Fruit fly (Drosophila melanogaster) whole organism, wandering third instar larva: ENCODE measurements around the gene CG13601.

Experiments used
- Abd-B ChIP-seq: fragments of >200 bp; optimal IDR thresholded peaks from 2 replicates; lab custom pipeline; 2017; ENCODE audit warnings: missing biosample characterization, missing genetic modification characterization
- CG32264 ChIP-seq: fragments of 200-800 bp; sonication (Bioruptor generic); optimal IDR thresholded peaks from 2 replicates; lab custom pipeline; 2016; ENCODE audit warnings: missing biosample characterization, missing genetic modification characterization
- CG9705 ChIP-seq: fragments of 200-800 bp; sonication (Bioruptor generic); optimal IDR thresholded peaks from 2 replicates; lab custom pipeline; 2018; ENCODE audit warnings: missing biosample characterization, mild to moderate bottlenecking, missing genetic modification characterization
- CrebA ChIP-seq: fragments of 200-800 bp; sonication (Bioruptor generic); optimal IDR thresholded peaks from 2 replicates; lab custom pipeline; 2016; ENCODE audit warnings: missing biosample characterization, mild to moderate bottlenecking, missing genetic modification characterization, borderline replicate concordance
- Dfd ChIP-seq: fragments of >200 bp; optimal IDR thresholded peaks from 2 replicates; lab custom pipeline; 2017; ENCODE audit warnings: missing biosample characterization, missing genetic modification characterization
- Dif ChIP-seq: fragments of 200-275, 200-300 bp; sonication (Bioruptor generic); optimal IDR thresholded peaks from 2 replicates; lab custom pipeline; 2018; ENCODE audit warnings: missing biosample characterization, missing genetic modification characterization; ENCODE audit not compliant: partially characterized antibody
- GATAd ChIP-seq: sonication (Bioruptor generic); optimal IDR thresholded peaks from 2 replicates; lab custom pipeline; 2016; ENCODE audit warnings: missing biosample characterization, missing genetic modification characterization
- HLH106 ChIP-seq: fragments of 200-800 bp; optimal IDR thresholded peaks from 3 replicates; lab custom pipeline; 2019; ENCODE audit warnings: missing biosample characterization, mild to moderate bottlenecking, missing genetic modification characterization, moderate library complexity
- Hnf4 ChIP-seq: fragments of 200-800 bp; sonication (Bioruptor generic); optimal IDR thresholded peaks from 2 replicates; lab custom pipeline; 2016; ENCODE audit warnings: missing biosample characterization, mild to moderate bottlenecking, missing genetic modification characterization
- Hr78 ChIP-seq: fragments of >200 bp; optimal IDR thresholded peaks from 2 replicates; lab custom pipeline; 2017; ENCODE audit warnings: missing biosample characterization, missing genetic modification characterization
- Hr83 ChIP-seq: fragments of 200-300 bp; sonication (Bioruptor generic); optimal IDR thresholded peaks from 2 replicates; lab custom pipeline; 2016; ENCODE audit warnings: missing biosample characterization, mild to moderate bottlenecking, missing genetic modification characterization, moderate library complexity; ENCODE audit not compliant: poor library complexity, severe bottlenecking
- Jra ChIP-seq: sonication (Bioruptor generic); optimal IDR thresholded peaks from 2 replicates; lab custom pipeline; 2016; ENCODE audit warnings: missing biosample characterization, missing genetic modification characterization
- Mio ChIP-seq: sonication (Bioruptor generic); optimal IDR thresholded peaks from 2 replicates; lab custom pipeline; 2016; ENCODE audit warnings: missing biosample characterization, missing genetic modification characterization
- Myc ChIP-seq: fragments of >200 bp; optimal IDR thresholded peaks from 2 replicates; lab custom pipeline; 2017
- N ChIP-seq: fragments of >200 bp; optimal IDR thresholded peaks from 2 replicates; lab custom pipeline; 2018; ENCODE audit warnings: missing biosample characterization, missing external identifiers, missing genetic modification characterization
- OdsH ChIP-seq: fragments of 200-800 bp; sonication (Bioruptor generic); optimal IDR thresholded peaks from 2 replicates; lab custom pipeline; 2016; ENCODE audit warnings: missing biosample characterization, mild to moderate bottlenecking, missing genetic modification characterization
- Rel ChIP-seq, 2 experiments: fragments of 200-800 bp; sonication (Bioruptor generic) in 1 of 2; optimal IDR thresholded peaks; 2 replicates in 1 of 2; 3 replicates in 1 of 2; lab custom pipeline; 2016 to 2019; ENCODE audit warnings: mild to moderate bottlenecking in 2 of 2, missing biosample characterization in 2 of 2, missing genetic modification characterization in 2 of 2, moderate library complexity in 1 of 2
- Sp1 ChIP-seq: fragments of 200-800 bp; sonication (Bioruptor generic); optimal IDR thresholded peaks from 3 replicates; lab custom pipeline; 2019; ENCODE audit warnings: missing biosample characterization, mild to moderate bottlenecking, missing genetic modification characterization, moderate library complexity
- Vsx2 ChIP-seq: fragments of 200-300, 225-300 bp; sonication (Bioruptor generic); optimal IDR thresholded peaks from 2 replicates; lab custom pipeline; 2018; ENCODE audit warnings: missing biosample characterization, missing genetic modification characterization; ENCODE audit not compliant: partially characterized antibody
- br ChIP-seq: fragments of 200-800 bp; sonication (Bioruptor generic); optimal IDR thresholded peaks from 2 replicates; lab custom pipeline; 2016; ENCODE audit warnings: missing biosample characterization, missing genetic modification characterization
- brk ChIP-seq: fragments of 200-800 bp; sonication (Bioruptor generic); optimal IDR thresholded peaks from 2 replicates; lab custom pipeline; 2016; ENCODE audit warnings: missing biosample characterization, mild to moderate bottlenecking, missing genetic modification characterization
- dl ChIP-seq, 2 experiments: fragments of 175-275, 200-275 bp in 1 of 2; fragments of 200-275 bp in 1 of 2; sonication (Bioruptor generic); optimal IDR thresholded peaks; lab custom pipeline; 2018; ENCODE audit warnings: mild to moderate bottlenecking in 2 of 2, missing biosample characterization in 2 of 2, missing genetic modification characterization in 2 of 2, moderate library complexity in 2 of 2; ENCODE audit not compliant: partially characterized antibody in 2 of 2, insufficient read depth in 1 of 2
- dmrt93B ChIP-seq: fragments of 200-800 bp; sonication (Bioruptor generic); optimal IDR thresholded peaks from 2 replicates; lab custom pipeline; 2018; ENCODE audit warnings: missing biosample characterization, mild to moderate bottlenecking, missing genetic modification characterization
- dsf ChIP-seq: sonication (Bioruptor generic); optimal IDR thresholded peaks from 2 replicates; lab custom pipeline; 2016; ENCODE audit warnings: missing biosample characterization, missing genetic modification characterization, borderline replicate concordance
- ey ChIP-seq: fragments of 200-800 bp; sonication (Bioruptor generic); optimal IDR thresholded peaks from 2 replicates; lab custom pipeline; 2016; ENCODE audit warnings: missing biosample characterization, missing genetic modification characterization
- foxo ChIP-seq, 2 experiments: fragments of 200-800 bp; sonication (Bioruptor generic); optimal IDR thresholded peaks; 2 replicates in 1 of 2; 3 replicates in 1 of 2; lab custom pipeline; 2016 to 2017; ENCODE audit warnings: missing biosample characterization in 2 of 2, missing genetic modification characterization in 2 of 2
- fru ChIP-seq: fragments of 200-800 bp; sonication (Bioruptor generic); optimal IDR thresholded peaks from 3 replicates; lab custom pipeline; 2016; ENCODE audit warnings: missing biosample characterization, mild to moderate bottlenecking, missing genetic modification characterization
- h ChIP-seq: fragments of 200-800 bp; sonication (Bioruptor generic); optimal IDR thresholded peaks from 3 replicates; lab custom pipeline; 2016; ENCODE audit warnings: missing biosample characterization, mild to moderate bottlenecking, missing genetic modification characterization
- jim ChIP-seq: fragments of 175-275, 200-325 bp; sonication (Bioruptor generic); optimal IDR thresholded peaks from 2 replicates; lab custom pipeline; 2016; ENCODE audit warnings: missing biosample characterization, mild to moderate bottlenecking, missing genetic modification characterization
- lola ChIP-seq: fragments of >200 bp; optimal IDR thresholded peaks from 2 replicates; lab custom pipeline; 2017; ENCODE audit warnings: missing biosample characterization, missing genetic modification characterization
- pan ChIP-seq: fragments of >200 bp; optimal IDR thresholded peaks from 2 replicates; lab custom pipeline; 2017
- psq ChIP-seq: fragments of 200-800 bp; sonication (Bioruptor generic); optimal IDR thresholded peaks from 3 replicates; lab custom pipeline; 2017; ENCODE audit warnings: missing biosample characterization, mild to moderate bottlenecking, missing genetic modification characterization, moderate library complexity
- rgr ChIP-seq: fragments of 200-800 bp; sonication (Bioruptor generic); optimal IDR thresholded peaks from 3 replicates; lab custom pipeline; 2016; ENCODE audit warnings: missing biosample characterization, mild to moderate bottlenecking, missing genetic modification characterization
- sage ChIP-seq: fragments of 200-800 bp; sonication (Bioruptor generic); optimal IDR thresholded peaks from 2 replicates; lab custom pipeline; 2016; ENCODE audit warnings: missing biosample characterization, mild to moderate bottlenecking, missing genetic modification characterization
- sv ChIP-seq: fragments of 200-800 bp; sonication (Bioruptor generic); optimal IDR thresholded peaks from 3 replicates; lab custom pipeline; 2016; ENCODE audit warnings: missing biosample characterization, missing genetic modification characterization
- tai ChIP-seq: sonication (Bioruptor generic); optimal IDR thresholded peaks from 2 replicates; lab custom pipeline; 2016; ENCODE audit warnings: missing biosample characterization, missing genetic modification characterization
- usp ChIP-seq: fragments of >200 bp; optimal IDR thresholded peaks from 2 replicates; lab custom pipeline; 2017; ENCODE audit warnings: missing biosample characterization, missing genetic modification characterization
- woc ChIP-seq: sonication (Bioruptor generic); optimal IDR thresholded peaks from 2 replicates; lab custom pipeline; 2016; ENCODE audit warnings: missing biosample characterization, mild to moderate bottlenecking, missing genetic modification characterization

Gene CG13601

dm6 chr3R:23962781-23963222 lies 35.4 kb upstream of the CG13601 start, which contains the start of gene CG31140:
Gene CG31140, plus strand, starts transcription at chr3R:23963180.
- TF ChIP-seq h: no peak
- no peak for TF ChIP-seq Hr78 (GFP tag; lab: Kevin White, UChicago)
- no peak for TF ChIP-seq usp (GFP tag; lab: Kevin White, UChicago)
- peak in 1 of 2 experiments; percentile 6 for TF ChIP-seq dl (GFP tag; optimal IDR thresholded peaks at IDR 0.05; lab: Kevin White, UChicago; ENCODE audit: insufficient read depth in 1 of 2, partially characterized antibody in 2 of 2)
- TF ChIP-seq rgr (GFP tag; lab: Kevin White, UChicago): peak; percentile 6
- TF ChIP-seq Rel (GFP tag; optimal IDR thresholded peaks at IDR 0.05; lab: Kevin White, UChicago): no peak
- peak; percentile 22 for TF ChIP-seq Rel (tag; optimal IDR thresholded peaks at IDR 0.05; lab: Kevin White, UChicago)
- TF ChIP-seq dmrt93B (GFP tag; lab: Kevin White, UChicago): no peak
- TF ChIP-seq CG9705 (GFP tag; lab: Kevin White, UChicago): no peak
- peak; percentile 26 for TF ChIP-seq Sp1 (GFP tag; lab: Kevin White, UChicago)
- peak; percentile 10 for TF ChIP-seq Vsx2 (GFP tag; lab: Kevin White, UChicago)
- peak; percentile 43 for TF ChIP-seq Dif (GFP tag; lab: Kevin White, UChicago)

DNA sequence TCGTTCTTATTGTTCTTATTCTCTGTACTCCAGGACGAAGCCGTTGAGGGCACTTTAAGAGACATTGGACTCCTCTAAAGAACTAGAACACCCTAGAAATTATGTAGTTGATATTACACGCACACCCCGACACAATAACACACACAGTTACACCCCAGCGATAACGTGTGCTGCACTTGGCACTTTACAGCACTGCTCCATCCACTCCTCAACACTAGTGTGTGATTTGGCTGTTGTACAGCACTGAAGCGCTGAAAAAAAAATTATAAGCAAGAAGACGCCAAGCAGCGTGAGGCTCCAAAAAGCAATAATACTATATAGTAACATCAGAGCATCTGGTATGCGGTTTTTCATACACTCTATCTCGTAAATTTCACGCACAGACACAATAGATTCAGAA lies 33.4 kb upstream of the CG13601 start:
- no peak for TF ChIP-seq GATAd (GFP tag; lab: Kevin White, UChicago)
- no peak for TF ChIP-seq Sp1 (GFP tag; lab: Kevin White, UChicago)
- no peak for TF ChIP-seq Hr83 (GFP tag; lab: Kevin White, UChicago)
- TF ChIP-seq br (GFP tag; lab: Kevin White, UChicago): no peak

- TF ChIP-seq brk (no peak), tai (no peak), br (GFP tag; lab: Kevin White, UChicago) (peak; percentile 81), rgr (GFP tag; lab: Kevin White, UChicago) (peak; percentile 90), Rel (GFP tag; optimal IDR thresholded peaks at IDR 0.05; lab: Kevin White, UChicago) (peak; percentile 47), Rel (tag; optimal IDR thresholded peaks at IDR 0.05; lab: Kevin White, UChicago) (peak; percentile 66), Jra (GFP tag; lab: Kevin White, UChicago) (peak; percentile 89), h (peak; percentile 92), HLH106 (tag; lab: Kevin White, UChicago) (peak; percentile 91), dmrt93B (GFP tag; lab: Kevin White, UChicago) (peak; percentile 86), dl (GFP tag; optimal IDR thresholded peaks at IDR 0.05; lab: Kevin White, UChicago; ENCODE audit: insufficient read depth in 1 of 2, partially characterized antibody in 2 of 2) (no peak), Myc (lab: Kevin White, UChicago) (peak; percentile 83), fru (GFP tag; lab: Kevin White, UChicago) (peak; percentile 89), Abd-B (no peak), CrebA (GFP tag; lab: Kevin White, UChicago) (no peak), OdsH (GFP tag; lab: Kevin White, UChicago) (peak; percentile 86), Hr78 (GFP tag; lab: Kevin White, UChicago) (no peak), ey (peak; percentile 89), usp (GFP tag; lab: Kevin White, UChicago) (no peak), CG9705 (GFP tag; lab: Kevin White, UChicago) (peak; percentile 85), dsf (GFP tag; lab: Kevin White, UChicago) (peak; percentile 79), Mio (GFP tag; lab: Kevin White, UChicago) (peak; percentile 37), pan (lab: Kevin White, UChicago) (no peak), lola (GFP tag; lab: Kevin White, UChicago) (no peak), psq (GFP tag; lab: Kevin White, UChicago) (peak; percentile 82), Dfd (GFP tag; lab: Kevin White, UChicago) (no peak), Hr83 (GFP tag; lab: Kevin White, UChicago) (peak; percentile 57), sage (GFP tag; lab: Kevin White, UChicago) (peak; percentile 65), woc (GFP tag; lab: Kevin White, UChicago) (peak; percentile 87), jim (GFP tag; lab: Kevin White, UChicago) (no peak), CG32264 (GFP tag; lab: Kevin White, UChicago) (peak; percentile 72), Hnf4 (peak; percentile 85), Vsx2 (GFP tag; lab: Kevin White, UChicago) (no peak), GATAd (GFP tag; lab: Kevin White, UChicago) (peak; percentile 80), Sp1 (GFP tag; lab: Kevin White, UChicago) (peak; percentile 85), foxo (GFP tag; optimal IDR thresholded peaks at IDR 0.05; lab: Kevin White, UChicago) (peak; percentile 51 to 93), N (GFP tag; lab: Kevin White, UChicago) (no peak), sv (GFP tag; lab: Kevin White, UChicago) (peak; percentile 94), Dif (GFP tag; lab: Kevin White, UChicago) (no peak)
Measured at dm6 chr3R:23958091-23958838, 30.8 kb upstream of the CG13601 start, which contains the start of the genes GluProRS and AP-1sigma. Gene GluProRS, minus strand, starts transcription at chr3R:23958391. Gene AP-1sigma, plus strand, starts transcription at chr3R:23958651.
